Worm (Caenorhabditis elegans): ENCODE results near the gene nhr-96.

The nhr-96 gene

DNA sequence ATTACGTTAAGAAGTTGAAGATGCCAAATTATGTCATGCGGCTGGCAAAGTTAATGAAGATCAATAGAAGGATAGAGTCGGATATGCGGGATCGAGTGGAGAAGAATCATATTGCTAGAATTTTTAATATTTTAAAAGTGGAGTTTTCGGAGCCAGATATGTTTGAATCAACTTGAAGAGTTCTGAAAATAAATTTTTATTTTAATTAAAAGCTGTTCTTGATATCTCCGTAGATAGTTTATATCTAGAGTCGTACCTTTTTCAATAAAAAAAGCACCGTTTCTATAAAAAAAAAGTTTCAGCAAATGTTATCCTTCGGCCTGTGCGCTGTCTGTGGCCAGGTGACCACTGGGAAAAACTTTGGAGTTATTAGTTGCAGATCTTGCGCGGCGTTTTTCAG is at the start of gene nhr-96:
Gene nhr-96, plus strand, starts transcription at position 301 of the 400 bp plus-strand sequence.
- TF ChIP-seq mec-3 (tag; optimal IDR thresholded peaks at IDR 0.05; ENCODE audit: borderline replicate concordance) (no peak), fax-1 (tag; optimal IDR thresholded peaks at IDR 0.05) (no peak), ceh-48 (tag; optimal IDR thresholded peaks at IDR 0.05) (no peak), odd-2 (tag; optimal IDR thresholded peaks at IDR 0.05) (no peak), dve-1 (tag; optimal IDR thresholded peaks at IDR 0.05) (no peak), ceh-34 (tag; optimal IDR thresholded peaks at IDR 0.05) (no peak), unc-3 (GFP tag; conservative IDR thresholded peaks at IDR 0.05) (no peak), unc-3 (tag; optimal IDR thresholded peaks at IDR 0.05) (no peak), ttx-3 (tag; optimal IDR thresholded peaks at IDR 0.05) (no peak), ceh-24 (tag; optimal IDR thresholded peaks at IDR 0.05) (no peak), sox-2 (GFP tag; IDR thresholded peaks at IDR 0.05) (no peak), gmeb-2 (tag; optimal IDR thresholded peaks at IDR 0.05) (no peak), ceh-18 (tag; optimal IDR thresholded peaks at IDR 0.05) (no peak), ceh-22 (tag; optimal IDR thresholded peaks at IDR 0.05) (no peak), pat-9 (tag; optimal IDR thresholded peaks at IDR 0.05) (no peak), T23F11.4 (GFP tag; optimal IDR thresholded peaks at IDR 0.05) (no peak), ahr-1 (tag; optimal IDR thresholded peaks at IDR 0.05) (no peak), ceh-30 (tag; optimal IDR thresholded peaks at IDR 0.05) (no peak), unc-86 (tag; optimal IDR thresholded peaks at IDR 0.05) (no peak), elt-4 (tag; optimal IDR thresholded peaks at IDR 0.05) (no peak)

DNA sequence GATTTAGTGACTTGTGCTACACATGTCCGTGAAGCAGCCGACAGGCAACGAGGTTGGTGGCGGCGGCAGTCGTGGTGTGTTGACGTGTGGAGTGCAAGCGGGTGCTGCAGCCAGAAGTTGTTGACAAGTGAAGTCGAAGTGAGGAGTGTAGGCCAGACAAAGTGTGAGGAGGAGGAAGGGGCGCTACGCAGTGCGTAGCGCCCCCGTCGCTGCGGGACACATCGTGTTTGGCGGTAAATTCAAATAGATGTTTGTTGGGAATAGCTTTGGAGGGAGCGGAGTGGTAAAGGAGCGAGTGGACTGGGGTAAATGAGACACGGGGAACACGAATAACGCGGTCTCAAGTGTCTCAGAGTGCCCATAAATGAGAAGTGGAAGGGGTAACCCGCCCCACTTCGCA is 47.8 kb upstream of the nhr-96 start:
- TF ChIP-seq rnt-1 (tag; optimal IDR thresholded peaks at IDR 0.05) (no peak), elt-4 (tag; optimal IDR thresholded peaks at IDR 0.05) (peak; percentile 5), ceh-31 (tag; optimal IDR thresholded peaks at IDR 0.05) (no peak), ceh-2 (tag; optimal IDR thresholded peaks at IDR 0.05) (no peak), zip-5 (tag; optimal IDR thresholded peaks at IDR 0.05) (no peak), ceh-9 (tag; optimal IDR thresholded peaks at IDR 0.05) (no peak)

DNA sequence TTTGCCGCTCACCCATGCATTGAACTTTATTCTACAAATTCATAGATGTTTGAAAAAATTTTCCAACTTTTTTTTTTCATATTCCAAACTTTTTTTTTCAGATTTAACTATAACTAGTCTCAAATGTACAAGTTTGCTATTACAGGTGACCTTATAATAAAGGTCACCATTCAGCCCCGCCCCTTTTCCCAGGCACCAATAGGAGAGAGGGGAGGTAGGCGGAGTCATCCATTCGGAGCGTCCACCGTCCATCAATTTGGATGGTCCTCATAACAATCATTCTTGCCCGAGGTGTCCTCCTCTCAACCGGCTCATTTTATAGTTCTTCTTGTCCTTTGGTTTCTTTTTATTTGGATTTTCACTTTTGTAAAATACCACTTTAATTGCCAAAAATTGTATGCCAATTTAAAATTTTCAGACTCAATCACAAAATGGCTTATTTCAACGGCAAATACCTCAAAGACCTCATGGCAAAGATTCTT is 45.4 kb upstream of the nhr-96 start, which contains the start of gene Y5H2B.3:
Gene Y5H2B.3, plus strand, starts transcription at position 432 of the 482 bp plus-strand sequence.
- TF ChIP-seq pha-2 (tag; optimal IDR thresholded peaks at IDR 0.05) (no peak), ceh-34 (tag; optimal IDR thresholded peaks at IDR 0.05) (no peak), nfya-1 (tag; optimal IDR thresholded peaks at IDR 0.05) (peak; percentile 60), elt-4 (tag; optimal IDR thresholded peaks at IDR 0.05) (no peak), hlh-13 (GFP tag; optimal IDR thresholded peaks at IDR 0.05) (no peak), ceh-2 (tag; optimal IDR thresholded peaks at IDR 0.05) (no peak), hlh-6 (tag; optimal IDR thresholded peaks at IDR 0.05) (no peak)

DNA sequence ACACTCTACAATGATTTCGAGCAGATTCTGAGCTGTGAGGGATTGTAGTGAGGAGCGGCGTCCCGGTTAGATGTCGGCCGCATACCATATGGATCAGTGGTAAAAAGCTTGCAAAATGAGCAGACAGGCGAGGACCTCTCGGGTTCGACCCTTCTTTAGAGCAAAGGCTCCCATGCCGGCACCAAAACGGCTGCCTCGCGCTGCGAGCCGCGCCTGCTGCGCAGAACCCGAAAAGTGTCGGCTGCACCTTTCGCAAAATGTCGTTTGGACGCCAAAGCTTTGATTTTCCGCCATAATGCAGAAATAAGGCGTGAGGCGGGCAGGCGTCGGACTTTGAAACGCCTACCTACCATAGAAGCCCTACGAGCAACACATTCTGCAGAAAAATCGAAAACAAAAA is 42.9 kb upstream of the nhr-96 start:
- TF ChIP-seq C38D4.7 (GFP tag; optimal IDR thresholded peaks at IDR 0.05) (no peak), pqm-1 (tag; optimal IDR thresholded peaks at IDR 0.05) (no peak), fkh-6 (tag; optimal IDR thresholded peaks at IDR 0.05) (no peak), fkh-10 (GFP tag; optimal IDR thresholded peaks at IDR 0.05) (no peak), unc-86 (tag; optimal IDR thresholded peaks at IDR 0.05) (no peak), ceh-48 (tag; optimal IDR thresholded peaks at IDR 0.05) (no peak), ceh-2 (tag; optimal IDR thresholded peaks at IDR 0.05) (no peak), hlh-30 (tag; optimal IDR thresholded peaks at IDR 0.05; ENCODE audit: insufficient read depth) (no peak), tbx-7 (tag; optimal IDR thresholded peaks at IDR 0.05) (no peak), sdc-2 (tag; optimal IDR thresholded peaks at IDR 0.05) (no peak)

DNA sequence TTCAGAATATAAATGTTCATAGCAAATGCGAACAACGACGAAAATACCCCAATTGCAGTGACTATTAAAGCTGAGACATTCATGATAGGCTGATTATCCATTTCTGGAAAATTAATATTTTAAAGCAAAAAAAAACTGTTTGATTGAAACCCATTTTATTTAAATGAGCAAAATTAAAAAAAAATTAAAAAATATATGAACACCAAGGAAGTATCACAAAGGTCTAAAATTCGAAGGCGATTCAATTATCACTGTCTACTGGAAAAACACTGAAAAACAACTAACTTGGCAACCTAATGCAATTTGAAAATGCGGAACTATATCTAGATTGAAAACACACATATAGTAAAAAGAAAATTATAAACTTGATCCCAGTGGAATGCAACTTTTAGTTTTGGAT is 42.2 kb upstream of the nhr-96 start, which contains the start of gene srbc-42:
Gene srbc-42, minus strand, starts transcription at position 101 of the 400 bp plus-strand sequence.
- TF ChIP-seq sdc-2 (tag; optimal IDR thresholded peaks at IDR 0.05), result no peak
- no peak for TF ChIP-seq ceh-24 (tag; optimal IDR thresholded peaks at IDR 0.05)
- TF ChIP-seq syd-9 (tag; optimal IDR thresholded peaks at IDR 0.05), result no peak
- no peak for TF ChIP-seq rnt-1 (tag; optimal IDR thresholded peaks at IDR 0.05)
- TF ChIP-seq Y22D7AL.16 (tag; optimal IDR thresholded peaks at IDR 0.05), result no peak
- no peak for TF ChIP-seq ceh-18 (tag; optimal IDR thresholded peaks at IDR 0.05)
- TF ChIP-seq F13H6.1 (tag; optimal IDR thresholded peaks at IDR 0.05), result no peak
- no peak for TF ChIP-seq ceh-6 (GFP tag; optimal IDR thresholded peaks at IDR 0.05)
- TF ChIP-seq ahr-1 (tag; optimal IDR thresholded peaks at IDR 0.05), result no peak
